Worm (Caenorhabditis elegans) whole organism, late embryonic: ENCODE measurements around the gene uig-1.

Experiments used
- F13H6.1 ChIP-seq: sonication (generic microtip); optimal IDR thresholded peaks from 2 replicates; lab custom pipeline; 2016; ENCODE audit warnings: missing genetic modification characterization, missing compliant biosample characterization
- ama-1 ChIP-seq: fragments of 150-350 bp; optimal IDR thresholded peaks from 2 replicates; lab custom pipeline; 2014
- ceh-14 ChIP-seq: sonication (generic microtip); optimal IDR thresholded peaks from 2 replicates; lab custom pipeline; 2016; ENCODE audit warnings: missing genotype, missing genetic modification characterization, missing compliant biosample characterization
- ceh-34 ChIP-seq: sonication (generic microtip); optimal IDR thresholded peaks from 2 replicates; lab custom pipeline; 2016; ENCODE audit warnings: mild to moderate bottlenecking, missing genetic modification characterization, missing compliant biosample characterization
- dmd-4 ChIP-seq: sonication (generic microtip); optimal IDR thresholded peaks from 2 replicates; lab custom pipeline; 2016; ENCODE audit warnings: borderline replicate concordance, missing genetic modification characterization, missing compliant biosample characterization
- elt-2 ChIP-seq: sonication (generic microtip); optimal IDR thresholded peaks from 2 replicates; lab custom pipeline; 2016; ENCODE audit warnings: missing genetic modification reagents, missing genetic modification characterization, missing compliant biosample characterization
- fkh-10 ChIP-seq: fragments of 150-350 bp; optimal IDR thresholded peaks from 2 replicates; lab custom pipeline; 2014; ENCODE audit warnings: missing biosample characterization, missing genetic modification reagents, missing genetic modification characterization
- lim-6 ChIP-seq: sonication (generic microtip); optimal IDR thresholded peaks from 2 replicates; lab custom pipeline; 2016; ENCODE audit warnings: missing genetic modification characterization, missing compliant biosample characterization
- nhr-232 ChIP-seq: sonication (generic microtip); optimal IDR thresholded peaks from 2 replicates; lab custom pipeline; 2016; ENCODE audit warnings: missing genetic modification characterization, missing compliant biosample characterization
- pag-3 ChIP-seq: sonication (generic microtip); optimal IDR thresholded peaks from 2 replicates; lab custom pipeline; 2016; ENCODE audit warnings: missing compliant biosample characterization, missing genetic modification characterization, borderline replicate concordance
- pha-4 ChIP-seq: fragments of 150-350 bp; optimal IDR thresholded peaks from 2 replicates; lab custom pipeline; 2018; ENCODE audit warnings: missing biosample characterization, missing genetic modification reagents, missing genetic modification characterization
- unc-86 ChIP-seq: sonication (generic microtip); optimal IDR thresholded peaks from 2 replicates; lab custom pipeline; 2016; ENCODE audit warnings: missing genetic modification characterization, missing compliant biosample characterization

DNA sequence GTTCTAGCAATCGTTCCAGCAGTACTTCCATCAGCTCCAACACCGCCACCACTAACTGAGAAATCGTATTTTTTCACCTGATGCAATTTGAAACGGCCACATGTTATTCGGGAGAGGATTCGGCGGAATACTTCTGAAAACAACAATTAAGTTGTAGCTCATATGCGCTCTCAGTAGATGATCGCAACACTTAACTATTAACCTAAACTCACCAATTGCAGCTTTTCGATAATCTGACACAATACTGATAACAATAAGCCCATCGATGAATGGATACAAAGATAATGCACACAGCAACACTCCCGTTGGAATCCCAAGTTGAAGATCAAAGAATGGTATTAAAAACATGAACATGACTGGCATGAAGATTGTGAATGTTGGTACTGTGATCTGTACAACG is 42.3 kb upstream of the uig-1 start:
- TF ChIP-seq lim-6 (tag; lab: Kevin White, UChicago) (no peak), pha-4 (tag; lab: Kevin White, UChicago) (no peak), F13H6.1 (tag; lab: Kevin White, UChicago) (no peak), nhr-232 (tag; lab: Kevin White, UChicago) (no peak), pag-3 (tag; lab: Kevin White, UChicago) (no peak), ama-1 (lab: Kevin White, UChicago) (no peak), ceh-34 (tag; lab: Kevin White, UChicago) (no peak), fkh-10 (GFP tag; lab: Kevin White, UChicago) (no peak), ceh-14 (tag; lab: Kevin White, UChicago) (no peak), elt-2 (tag; lab: Kevin White, UChicago) (no peak), dmd-4 (tag; lab: Kevin White, UChicago) (no peak), unc-86 (tag; lab: Kevin White, UChicago) (no peak)
